Fruit fly (Drosophila melanogaster) Kc167 (cell line): ENCODE results near the gene Mnt.

Experiments
- Myc ChIP-seq: fragments of >200 bp; optimal IDR thresholded peaks from 2 replicates; lab custom pipeline; 2017; ENCODE audit warnings: missing external identifiers
- h ChIP-seq: fragments of >200 bp; optimal IDR thresholded peaks from 3 replicates; lab custom pipeline; 2018; ENCODE audit warnings: missing external identifiers
- insv ChIP-seq: fragments of >200 bp; optimal IDR thresholded peaks from 3 replicates; lab custom pipeline; 2018; ENCODE audit warnings: missing external identifiers
- ttk ChIP-seq: sonication (Bioruptor generic); optimal IDR thresholded peaks from 2 replicates; lab custom pipeline; 2017; ENCODE audit warnings: missing external identifiers

DNA sequence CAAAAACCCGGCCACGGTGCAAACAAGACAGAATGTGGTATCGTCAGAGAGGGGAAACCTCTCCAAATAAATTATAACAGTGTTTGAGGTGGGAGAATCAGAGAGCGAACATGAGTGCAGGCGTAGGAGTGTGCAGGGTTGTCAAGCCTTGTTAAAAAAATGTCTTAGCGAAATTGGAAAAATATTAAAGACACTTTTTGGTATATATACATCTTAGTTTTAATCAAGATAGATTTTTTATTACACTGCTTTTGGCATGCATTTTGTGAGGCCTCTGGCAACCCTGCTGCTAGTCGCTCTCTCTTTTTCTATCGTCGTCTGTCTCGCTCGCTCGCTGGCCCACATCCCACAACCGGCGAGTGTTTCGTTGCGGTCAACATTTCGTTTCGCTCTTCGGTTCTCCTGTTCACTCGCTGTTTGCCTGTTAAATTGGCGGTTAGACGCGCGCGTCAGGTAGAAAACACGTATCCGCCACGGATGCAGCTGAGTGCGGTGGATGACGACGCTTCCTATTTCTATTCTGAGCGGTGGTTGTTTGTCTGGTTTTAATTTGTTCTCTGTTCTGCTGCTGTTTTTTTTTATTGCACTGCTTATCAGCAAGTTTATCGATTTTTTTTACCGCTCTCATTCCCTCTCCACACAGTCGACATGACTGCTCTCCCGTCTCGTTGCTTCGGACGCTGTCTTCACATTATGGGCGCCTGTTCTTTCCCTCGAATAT, 70.6 kb downstream of the Mnt start:
- TF ChIP-seq ttk (lab: Kevin White, UChicago), result no peak
- TF ChIP-seq h, result no peak
- no peak for TF ChIP-seq Myc (lab: Kevin White, UChicago)
- TF ChIP-seq insv (lab: Kevin White, UChicago), result no peak
